Fruit fly (Drosophila melanogaster) whole organism, embryonic: ENCODE measurements around the gene dls.
A peak's percentile ranks its signal among the peaks of the same experiment; 100 is the strongest.

Experiments used
- BEAF-32 ChIP-seq: fragments of 200-800 bp; sonication (Bioruptor generic); optimal IDR thresholded peaks from 3 replicates; lab custom pipeline; 2017; ENCODE audit warnings: missing biosample characterization, missing genetic modification characterization, mild to moderate bottlenecking, moderate library complexity, missing genetic modification reagents
- CG10959 ChIP-seq: fragments of 200-800 bp; sonication (Bioruptor generic); IDR thresholded peaks from 2 replicates; pipeline ENCODE4 v1.3.6; 2022; ENCODE audit warnings: missing biosample characterization, missing genetic modification characterization
- CG12104 ChIP-seq: fragments of 200-800 bp; sonication (Bioruptor generic); optimal IDR thresholded peaks from 3 replicates; lab custom pipeline; 2016; ENCODE audit warnings: missing biosample characterization, missing genetic modification characterization
- CG12236 ChIP-seq: fragments of 200-800 bp; sonication (Bioruptor generic); optimal IDR thresholded peaks from 2 replicates; lab custom pipeline; 2016; ENCODE audit warnings: missing biosample characterization, missing genetic modification characterization
- CG13287 ChIP-seq: fragments of 200-800 bp; sonication (Bioruptor generic); IDR thresholded peaks from 2 replicates; pipeline ENCODE4 v1.3.6; 2022; ENCODE audit warnings: missing biosample characterization, missing genetic modification characterization; ENCODE audit not compliant: partially characterized antibody
- CG14050 ChIP-seq: fragments of 200-800 bp; sonication (Bioruptor generic); IDR thresholded peaks from 3 replicates; pipeline ENCODE4 v1.3.6; 2022; ENCODE audit warnings: missing biosample characterization, missing genetic modification characterization
- CG14667 ChIP-seq: fragments of 200-800 bp; sonication (Bioruptor generic); IDR thresholded peaks from 2 replicates; pipeline ENCODE4 v1.3.6; 2022; ENCODE audit warnings: missing biosample characterization, missing genetic modification characterization
- CG14710 ChIP-seq: fragments of 200-800 bp; sonication (Bioruptor generic); optimal IDR thresholded peaks from 3 replicates; lab custom pipeline; 2019; ENCODE audit warnings: missing biosample characterization, mild to moderate bottlenecking, missing genetic modification characterization, moderate library complexity
- CG14965 ChIP-seq: fragments of 200-800 bp; sonication (Bioruptor generic); optimal IDR thresholded peaks from 2 replicates; lab custom pipeline; 2016; ENCODE audit warnings: missing biosample characterization, missing genetic modification characterization, borderline replicate concordance
- CG15479 ChIP-seq: fragments of 200-800 bp; sonication (Bioruptor generic); optimal IDR thresholded peaks from 3 replicates; lab custom pipeline; 2019; ENCODE audit warnings: missing biosample characterization, mild to moderate bottlenecking, missing genetic modification characterization, moderate library complexity
- CG17568 ChIP-seq: fragments of 200-800 bp; sonication (Bioruptor generic); optimal IDR thresholded peaks from 2 replicates; lab custom pipeline; 2018; ENCODE audit warnings: missing biosample characterization, mild to moderate bottlenecking, missing genetic modification characterization, moderate library complexity
- CG17912 ChIP-seq: fragments of 200-800 bp; sonication (Bioruptor generic); optimal IDR thresholded peaks from 2 replicates; lab custom pipeline; 2018; ENCODE audit warnings: missing biosample characterization, mild to moderate bottlenecking, missing genetic modification characterization
- CG18262 ChIP-seq: fragments of 200-800 bp; optimal IDR thresholded peaks from 3 replicates; lab custom pipeline; 2019; ENCODE audit warnings: missing biosample characterization, mild to moderate bottlenecking, missing genetic modification characterization, moderate library complexity
- CG2678 ChIP-seq: fragments of 200-800 bp; sonication (Bioruptor generic); optimal IDR thresholded peaks from 3 replicates; lab custom pipeline; 2019; ENCODE audit warnings: missing biosample characterization, mild to moderate bottlenecking, missing genetic modification characterization, moderate library complexity
- CG2875 ChIP-seq: fragments of 200-800 bp; sonication (Bioruptor generic); optimal IDR thresholded peaks from 2 replicates; lab custom pipeline; 2017; ENCODE audit warnings: missing biosample characterization, mild to moderate bottlenecking, missing genetic modification characterization, missing genetic modification reagents
- CG34224 ChIP-seq: fragments of 200-800 bp; sonication (Bioruptor generic); IDR thresholded peaks from 3 replicates; pipeline ENCODE4 v1.3.6; 2022; ENCODE audit warnings: missing biosample characterization, missing genetic modification characterization; ENCODE audit not compliant: partially characterized antibody
- CG42726 ChIP-seq: fragments of 200-800 bp; sonication (Bioruptor generic); IDR thresholded peaks from 2 replicates; pipeline ENCODE4 v1.3.6; 2022; ENCODE audit warnings: missing biosample characterization, missing genetic modification characterization; ENCODE audit not compliant: partially characterized antibody
- CG4820 ChIP-seq: fragments of 200-800 bp; sonication (Bioruptor generic); optimal IDR thresholded peaks from 3 replicates; lab custom pipeline; 2016; ENCODE audit warnings: missing biosample characterization, missing genetic modification characterization
- CG5245 ChIP-seq: fragments of 200-800 bp; sonication (Bioruptor generic); optimal IDR thresholded peaks from 3 replicates; lab custom pipeline; 2016; ENCODE audit warnings: missing biosample characterization, missing genetic modification characterization
- CG9727 ChIP-seq: fragments of 200-800 bp; sonication (Bioruptor generic); optimal IDR thresholded peaks from 3 replicates; lab custom pipeline; 2017; ENCODE audit warnings: missing biosample characterization, mild to moderate bottlenecking, missing genetic modification characterization
- CHES-1-like ChIP-seq: fragments of 200-800 bp; sonication (Bioruptor generic); optimal IDR thresholded peaks from 2 replicates; lab custom pipeline; 2016; ENCODE audit warnings: missing biosample characterization, missing genetic modification characterization
- CoRest ChIP-seq: fragments of 200-800 bp; sonication (Bioruptor generic); optimal IDR thresholded peaks from 3 replicates; lab custom pipeline; 2018; ENCODE audit warnings: missing biosample characterization, mild to moderate bottlenecking, missing genetic modification characterization, moderate library complexity
- Drgx ChIP-seq: fragments of 200-800 bp; sonication (Bioruptor generic); IDR thresholded peaks from 2 replicates; pipeline ENCODE4 v1.3.6; 2022; ENCODE audit warnings: missing biosample characterization, missing genetic modification characterization
- MESR4 ChIP-seq: fragments of 200-800 bp; sonication (Bioruptor generic); optimal IDR thresholded peaks from 2 replicates; lab custom pipeline; 2018; ENCODE audit warnings: missing biosample characterization, mild to moderate bottlenecking, missing genetic modification characterization, moderate library complexity
- Mes4 ChIP-seq: fragments of 200-800 bp; sonication (Bioruptor generic); optimal IDR thresholded peaks from 2 replicates; lab custom pipeline; 2016; ENCODE audit warnings: missing biosample characterization, missing genetic modification characterization
- Rfx ChIP-seq: fragments of 200-800 bp; sonication (Bioruptor generic); IDR thresholded peaks from 2 replicates; pipeline ENCODE4 v1.3.6; 2022; ENCODE audit warnings: missing biosample characterization, missing genetic modification characterization
- amos ChIP-seq: fragments of 200-800 bp; sonication (Bioruptor generic); IDR thresholded peaks from 2 replicates; pipeline ENCODE4 v1.3.6; 2022; ENCODE audit warnings: missing biosample characterization, missing genetic modification characterization; ENCODE audit not compliant: partially characterized antibody
- br ChIP-seq: fragments of >200 bp; optimal IDR thresholded peaks from 2 replicates; lab custom pipeline; 2017
- cg ChIP-seq: fragments of 200-800 bp; sonication (Bioruptor generic); optimal IDR thresholded peaks from 3 replicates; lab custom pipeline; 2019; ENCODE audit warnings: missing biosample characterization, mild to moderate bottlenecking, missing genetic modification characterization, moderate library complexity
- gcm2 ChIP-seq: fragments of 200-800 bp; sonication (Bioruptor generic); optimal IDR thresholded peaks from 2 replicates; lab custom pipeline; 2016; ENCODE audit warnings: missing biosample characterization, missing genetic modification characterization
- gsb ChIP-seq: fragments of 200-800 bp; sonication (Bioruptor generic); IDR thresholded peaks from 2 replicates; pipeline ENCODE4 v1.3.6; 2022; ENCODE audit warnings: missing biosample characterization, missing genetic modification characterization
- hkb ChIP-seq, 2 experiments: fragments of 200-800 bp in 1 of 2; fragments of >200 bp in 1 of 2; sonication (Bioruptor generic) in 1 of 2; IDR thresholded peaks in 1 of 2; optimal IDR thresholded peaks in 1 of 2; 2 replicates each; pipeline versions ENCODE4 v1.3.6 to Lab custom; 2017 to 2022; ENCODE audit warnings: missing biosample characterization in 1 of 2, missing genetic modification characterization in 1 of 2
- luna ChIP-seq: fragments of 200-800 bp; sonication (Bioruptor generic); optimal IDR thresholded peaks from 2 replicates; lab custom pipeline; 2016; ENCODE audit warnings: missing biosample characterization, missing genetic modification characterization
- nerfin-1 ChIP-seq: fragments of 200-800 bp; sonication (Bioruptor generic); optimal IDR thresholded peaks from 3 replicates; lab custom pipeline; 2019; ENCODE audit warnings: missing biosample characterization, mild to moderate bottlenecking, missing genetic modification characterization, moderate library complexity
- pan ChIP-seq, 4 experiments: fragments of >200 bp in 3 of 4; fragments of 200-800 bp in 1 of 4; sonication (Bioruptor generic) in 1 of 4; optimal IDR thresholded peaks in 3 of 4; IDR thresholded peaks in 1 of 4; 2 replicates each; pipeline versions ENCODE4 v1.3.6 to Lab custom; 2017 to 2022; ENCODE audit warnings: missing biosample characterization in 2 of 4, missing genetic modification characterization in 2 of 4, mixed read lengths in 1 of 4
- pho ChIP-seq: fragments of 200-800 bp; sonication (Bioruptor generic); optimal IDR thresholded peaks from 2 replicates; lab custom pipeline; 2016; ENCODE audit warnings: missing biosample characterization, missing genetic modification characterization
- pnt ChIP-seq: fragments of 200-800 bp; sonication (Bioruptor generic); optimal IDR thresholded peaks from 3 replicates; lab custom pipeline; 2016; ENCODE audit warnings: missing biosample characterization, missing genetic modification characterization
- prd ChIP-seq, 3 experiments: fragments of >200 bp in 2 of 3; fragments of 200-800 bp in 1 of 3; sonication (Bioruptor generic) in 1 of 3; optimal IDR thresholded peaks in 2 of 3; IDR thresholded peaks in 1 of 3; 2 replicates in 2 of 3; 3 replicates in 1 of 3; pipeline versions ENCODE4 v1.3.6 to Lab custom; 2017 to 2022; ENCODE audit warnings: missing biosample characterization in 1 of 3, missing genetic modification characterization in 1 of 3
- salm ChIP-seq: fragments of 200-800 bp; sonication (Bioruptor generic); optimal IDR thresholded peaks from 2 replicates; lab custom pipeline; 2018; ENCODE audit warnings: missing biosample characterization, mild to moderate bottlenecking, missing genetic modification characterization
- sc ChIP-seq, 3 experiments: fragments of >200 bp in 2 of 3; fragments of 200-800 bp in 1 of 3; sonication (Bioruptor generic) in 1 of 3; optimal IDR thresholded peaks; 2 replicates in 2 of 3; 3 replicates in 1 of 3; lab custom pipeline; 2017; ENCODE audit warnings: mild to moderate bottlenecking in 1 of 3, missing biosample characterization in 1 of 3, missing genetic modification characterization in 1 of 3, missing genetic modification reagents in 1 of 3
- sd ChIP-seq: fragments of 200-800 bp; sonication (Bioruptor generic); optimal IDR thresholded peaks from 3 replicates; lab custom pipeline; 2018; ENCODE audit warnings: missing biosample characterization, mild to moderate bottlenecking, missing genetic modification characterization, moderate library complexity
- sisA ChIP-seq: fragments of 200-800 bp; sonication (Bioruptor generic); IDR thresholded peaks from 2 replicates; pipeline ENCODE4 v1.3.6; 2022; ENCODE audit warnings: missing biosample characterization, missing genetic modification characterization
- slbo ChIP-seq: fragments of 200-800 bp; sonication (Bioruptor generic); IDR thresholded peaks from 2 replicates; pipeline ENCODE4 v1.3.6; 2022; ENCODE audit warnings: missing biosample characterization, missing genetic modification characterization
- wor ChIP-seq: fragments of 200-800 bp; sonication (Bioruptor generic); IDR thresholded peaks from 2 replicates; pipeline ENCODE4 v1.3.6; 2022; ENCODE audit warnings: missing biosample characterization, missing genetic modification characterization
- zf30C ChIP-seq: fragments of 200-800 bp; sonication (Bioruptor generic); optimal IDR thresholded peaks from 3 replicates; lab custom pipeline; 2018; ENCODE audit warnings: missing biosample characterization, mild to moderate bottlenecking, missing genetic modification characterization

dls gene

dm6 chr3L:16157251-16158190, 43.6 kb upstream of the dls start (continued):
- TF ChIP-seq Drgx (GFP tag; lab: Robert Waterston, UW) = peak; percentile 36
- peak; percentile 23 for TF ChIP-seq CHES-1-like (GFP tag; lab: Kevin White, UChicago)
- peak; percentile 20 for TF ChIP-seq Mes4 (GFP tag; lab: Kevin White, UChicago)
- peak; percentile 48 for TF ChIP-seq sd (tag; lab: Kevin White, UChicago)
- 0 out of 2 replicates have a peak, but pooled peaks have one; percentile 26 for TF ChIP-seq wor
- peak; percentile 39 for TF ChIP-seq pho (GFP tag; lab: Kevin White, UChicago)
- peak; percentile 65 for TF ChIP-seq CG18262 (tag; lab: Kevin White, UChicago)
- peak; percentile 24; the same call in 1 of the 2 replicates for TF ChIP-seq gsb (GFP tag; lab: Robert Waterston, UW)
- no peak for TF ChIP-seq pan (optimal IDR thresholded peaks at IDR 0.05; lab: Kevin White, UChicago)
- TF ChIP-seq pan (GFP tag; optimal IDR thresholded peaks at IDR 0.05 in 1 of 2, IDR thresholded peaks at IDR 0.05 in 1 of 2) = peak in 1 of 2 experiments; percentile 51
- no peak for TF ChIP-seq CG14667 (GFP tag; lab: Robert Waterston, UW)
- no peak for TF ChIP-seq BEAF-32 (GFP tag; lab: Kevin White, UChicago)
- TF ChIP-seq CG10959 (GFP tag; lab: Robert Waterston, UW) = no peak
- TF ChIP-seq CG2678 = peak; percentile 76
- peak; percentile 10 for TF ChIP-seq pnt (GFP tag; lab: Kevin White, UChicago)
- no peak for TF ChIP-seq CG34224
- TF ChIP-seq CG14050 (GFP tag; lab: Robert Waterston, UW) = no peak
- TF ChIP-seq CG14710 (tag; lab: Kevin White, UChicago) = peak; percentile 44
- TF ChIP-seq CG5245 = peak; percentile 53
- no peak for TF ChIP-seq luna (GFP tag; lab: Kevin White, UChicago)
- no peak for TF ChIP-seq salm (tag; lab: Kevin White, UChicago)
- TF ChIP-seq MESR4 = no peak
- TF ChIP-seq CoRest (tag; lab: Kevin White, UChicago) = peak; percentile 74
- TF ChIP-seq br = no peak
- no peak for TF ChIP-seq CG42726 (GFP tag; lab: Robert Waterston, UW)
- no peak for TF ChIP-seq CG2875
- peak; percentile 3 for TF ChIP-seq CG12236
- peak; percentile 51 for TF ChIP-seq CG9727 (GFP tag; lab: Kevin White, UChicago)
- no peak for TF ChIP-seq hkb (optimal IDR thresholded peaks at IDR 0.05; lab: Kevin White, UChicago)
- TF ChIP-seq hkb (GFP tag; IDR thresholded peaks at IDR 0.05; lab: Robert Waterston, UW) = 0 out of 2 replicates have a peak, but pooled peaks have one; percentile 35
- TF ChIP-seq sisA (GFP tag; lab: Robert Waterston, UW) = peak; percentile 44
- no peak for TF ChIP-seq zf30C (GFP tag; lab: Kevin White, UChicago)
- peak; percentile 8 for TF ChIP-seq CG17568 (GFP tag; lab: Kevin White, UChicago)
- no peak for TF ChIP-seq amos (GFP tag; lab: Robert Waterston, UW)
- 0 out of 2 replicates have a peak, but pooled peaks have one; percentile 26 for TF ChIP-seq Rfx
- TF ChIP-seq CG14965 = no peak
- no peak for TF ChIP-seq CG17912 (GFP tag; lab: Kevin White, UChicago)
- TF ChIP-seq CG4820 = peak; percentile 59
- no peak for TF ChIP-seq CG12104 (GFP tag; lab: Kevin White, UChicago)
- TF ChIP-seq sc (optimal IDR thresholded peaks at IDR 0.05; lab: Kevin White, UChicago) = no peak
- TF ChIP-seq sc (GFP tag; optimal IDR thresholded peaks at IDR 0.05; lab: Kevin White, UChicago) = peak; percentile 14
- no peak for TF ChIP-seq gcm2 (GFP tag; lab: Kevin White, UChicago)
- peak; percentile 48 for TF ChIP-seq cg (GFP tag; lab: Kevin White, UChicago)
- TF ChIP-seq prd (optimal IDR thresholded peaks at IDR 0.05; lab: Kevin White, UChicago) = no peak
- TF ChIP-seq prd (GFP tag; IDR thresholded peaks at IDR 0.05; lab: Robert Waterston, UW) = peak; percentile 34; the same call in 1 of the 3 replicates
- TF ChIP-seq slbo = peak; percentile 68
- TF ChIP-seq CG13287 (GFP tag; lab: Robert Waterston, UW) = no peak
- TF ChIP-seq nerfin-1 = peak; percentile 7
- TF ChIP-seq CG15479 (GFP tag; lab: Kevin White, UChicago) = no peak
